Fruit fly (Drosophila melanogaster) S2 (cell line): ENCODE measurements around the gene eIF4H1.

Experiments used
- CG8478 ChIP-seq: fragments of >200 bp; optimal IDR thresholded peaks from 2 replicates; lab custom pipeline; 2018
- CTCF ChIP-seq, 2 experiments: fragments of >200 bp; optimal IDR thresholded peaks; 2 replicates each; lab custom pipeline; 2018

dm6 chrX:16414451-16415368 lies 33.8 kb upstream of the eIF4H1 start, which contains the start of gene Traf-like:
- TF ChIP-seq CG8478 (lab: Kevin White, UChicago) (no peak), CTCF (optimal IDR thresholded peaks at IDR 0.05; lab: Kevin White, UChicago) (no peak)
